Worm (Caenorhabditis elegans): ENCODE measurements around the gene C29F4.3.

The C29F4.3 gene

DNA sequence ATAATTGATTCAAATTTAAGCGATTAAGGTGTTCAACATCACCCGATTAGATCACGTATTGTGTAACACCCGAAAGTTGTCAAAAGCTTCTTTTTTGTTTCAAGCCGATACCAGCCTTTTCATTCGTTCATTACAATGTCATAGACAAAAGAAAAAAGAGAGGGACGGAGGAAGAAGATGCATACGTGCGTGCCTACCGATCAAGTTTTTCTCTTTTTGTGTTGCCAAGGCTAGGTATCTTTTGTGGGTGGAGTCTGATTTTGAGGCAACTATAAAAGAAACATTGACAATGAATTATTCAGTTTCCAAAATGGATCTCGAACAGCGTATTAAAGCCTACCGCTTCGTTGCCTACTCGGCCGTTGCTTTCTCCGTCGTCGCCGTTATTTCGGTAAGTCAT is 1.4 kb upstream of the C29F4.3 start, which contains the start of gene col-125:
Gene col-125, plus strand, starts transcription at position 301 of the 400 bp plus-strand sequence.
- no peak for TF ChIP-seq sdc-2 (tag; optimal IDR thresholded peaks at IDR 0.05)
- TF ChIP-seq tbx-2 (tag; optimal IDR thresholded peaks at IDR 0.05), result no peak
- TF ChIP-seq unc-42 (tag; optimal IDR thresholded peaks at IDR 0.05), result no peak
- no peak for TF ChIP-seq ceh-22 (tag; optimal IDR thresholded peaks at IDR 0.05)
- no peak for TF ChIP-seq F13H6.1 (tag; optimal IDR thresholded peaks at IDR 0.05)
- no peak for TF ChIP-seq hlh-30 (tag; optimal IDR thresholded peaks at IDR 0.05; ENCODE audit: insufficient read depth)
- no peak for TF ChIP-seq hlh-6 (tag; optimal IDR thresholded peaks at IDR 0.05)
- TF ChIP-seq elt-4 (tag; optimal IDR thresholded peaks at IDR 0.05), result no peak
- no peak for TF ChIP-seq Y22D7AL.16 (tag; optimal IDR thresholded peaks at IDR 0.05)
- TF ChIP-seq fax-1 (tag; optimal IDR thresholded peaks at IDR 0.05), result no peak
- no peak for TF ChIP-seq nhr-232 (tag; optimal IDR thresholded peaks at IDR 0.05)

DNA sequence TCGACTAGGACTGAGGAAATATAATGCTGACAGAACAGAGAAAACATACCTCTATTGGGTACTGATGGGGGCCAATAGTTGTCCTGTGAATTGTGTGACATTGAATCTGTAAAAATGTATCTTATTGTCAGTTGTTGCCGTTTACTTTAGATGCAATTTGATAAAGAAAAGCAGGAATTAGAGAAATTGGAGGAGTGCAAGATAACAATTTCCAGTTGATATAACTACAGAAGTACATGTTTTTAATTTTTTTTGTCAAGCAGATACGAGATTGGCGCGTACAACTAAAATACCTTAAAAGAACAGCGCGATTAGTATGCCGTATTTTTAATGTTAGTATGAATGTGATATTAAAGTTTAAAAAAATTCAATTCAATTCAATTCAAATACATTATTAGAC is 5.7 kb downstream of the C29F4.3 start, which contains the start of gene zip-6:
Gene zip-6, minus strand, starts transcription at position 101 of the 400 bp plus-strand sequence.
- TF ChIP-seq ceh-48 (tag; optimal IDR thresholded peaks at IDR 0.05) (no peak), Y22D7AL.16 (tag; optimal IDR thresholded peaks at IDR 0.05) (no peak), hlh-6 (tag; optimal IDR thresholded peaks at IDR 0.05) (no peak), tbx-7 (tag; optimal IDR thresholded peaks at IDR 0.05) (no peak), ceh-18 (tag; optimal IDR thresholded peaks at IDR 0.05) (no peak), sox-2 (GFP tag; IDR thresholded peaks at IDR 0.05) (no peak), ttx-3 (tag; optimal IDR thresholded peaks at IDR 0.05) (no peak), hlh-30 (tag; optimal IDR thresholded peaks at IDR 0.05; ENCODE audit: insufficient read depth) (no peak), dve-1 (tag; optimal IDR thresholded peaks at IDR 0.05) (no peak), unc-86 (tag; optimal IDR thresholded peaks at IDR 0.05) (no peak), K09A11.1 (tag; optimal IDR thresholded peaks at IDR 0.05; ENCODE audit: insufficient read depth) (no peak), ceh-19 (GFP tag; optimal IDR thresholded peaks at IDR 0.05) (no peak), hlh-15 (tag; optimal IDR thresholded peaks at IDR 0.05) (no peak), ceh-14 (tag; optimal IDR thresholded peaks at IDR 0.05) (no peak), T23F11.4 (GFP tag; optimal IDR thresholded peaks at IDR 0.05) (no peak), unc-3 (GFP tag; conservative IDR thresholded peaks at IDR 0.05) (no peak), unc-3 (tag; optimal IDR thresholded peaks at IDR 0.05) (no peak)

DNA sequence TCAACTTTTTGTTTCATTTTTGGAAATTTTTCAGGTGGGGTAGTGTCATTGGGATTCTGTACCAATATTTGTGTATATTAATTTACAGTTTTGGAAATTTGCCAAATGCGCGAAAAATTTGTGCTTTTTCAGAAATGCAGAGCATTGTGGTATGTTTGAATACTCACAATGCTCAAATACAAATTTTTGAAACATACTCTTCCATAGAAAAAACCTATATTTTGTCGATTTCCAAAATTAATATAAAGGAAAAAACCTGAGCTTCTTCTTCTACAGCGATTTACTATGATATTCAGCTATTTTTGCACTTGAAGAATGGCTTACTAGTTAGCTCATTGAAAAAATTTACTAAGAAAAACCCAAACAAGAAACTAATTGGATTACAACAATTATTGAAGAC is 10.8 kb downstream of the C29F4.3 start:
- no peak for TF ChIP-seq gmeb-2 (tag; optimal IDR thresholded peaks at IDR 0.05)

ce11 chrIV:11211547-11211946 is 12.2 kb downstream of the C29F4.3 start:
- TF ChIP-seq sox-2 (GFP tag; IDR thresholded peaks at IDR 0.05), result no peak
- peak; percentile 89 for TF ChIP-seq elt-2 (tag; optimal IDR thresholded peaks at IDR 0.05)

- TF ChIP-seq ceh-9 (tag; optimal IDR thresholded peaks at IDR 0.05) (no peak), ceh-19 (GFP tag; optimal IDR thresholded peaks at IDR 0.05) (no peak), hlh-30 (tag; optimal IDR thresholded peaks at IDR 0.05; ENCODE audit: insufficient read depth) (no peak), pha-4 (tag; optimal IDR thresholded peaks at IDR 0.05) (no peak), Y22D7AL.16 (tag; optimal IDR thresholded peaks at IDR 0.05) (no peak), ceh-48 (tag; optimal IDR thresholded peaks at IDR 0.05) (no peak), pag-3 (tag; optimal IDR thresholded peaks at IDR 0.05; ENCODE audit: borderline replicate concordance) (no peak), mec-3 (tag; optimal IDR thresholded peaks at IDR 0.05; ENCODE audit: borderline replicate concordance) (no peak), syd-9 (tag; optimal IDR thresholded peaks at IDR 0.05) (no peak), tbx-7 (tag; optimal IDR thresholded peaks at IDR 0.05) (no peak), dve-1 (tag; optimal IDR thresholded peaks at IDR 0.05) (no peak), unc-42 (tag; optimal IDR thresholded peaks at IDR 0.05) (no peak), gmeb-2 (tag; optimal IDR thresholded peaks at IDR 0.05) (no peak), pat-9 (tag; optimal IDR thresholded peaks at IDR 0.05) (no peak), nfya-1 (tag; optimal IDR thresholded peaks at IDR 0.05) (no peak), ahr-1 (tag; optimal IDR thresholded peaks at IDR 0.05) (no peak), ceh-45 (GFP tag; IDR thresholded peaks at IDR 0.05) (no peak)
Measured at ce11 chrIV:11210781-11211256, 13.0 kb downstream of the C29F4.3 start, which contains the start of gene adk-1. TSS of gene adk-1 (minus strand) at chrIV:11210831.

Data from whole organism, late embryonic.